Fruit fly (Drosophila melanogaster) whole organism, embryonic: ENCODE results near the gene Dred.

Experiments used
- Antp ChIP-seq: fragments of 200-800 bp; sonication (Bioruptor generic); optimal IDR thresholded peaks from 3 replicates; lab custom pipeline; 2016; ENCODE audit warnings: missing biosample characterization, missing genetic modification characterization
- Atf3 ChIP-seq: fragments of 200-800 bp; sonication (Bioruptor generic); optimal IDR thresholded peaks from 3 replicates; lab custom pipeline; 2016; ENCODE audit warnings: missing biosample characterization, missing genetic modification characterization
- CG1024 ChIP-seq: fragments of 200-800 bp; sonication (Bioruptor generic); IDR thresholded peaks from 2 replicates; pipeline ENCODE4 v1.3.6; 2022; ENCODE audit warnings: missing biosample characterization, missing genetic modification characterization
- CG10431 ChIP-seq: fragments of 200-800 bp; sonication (Bioruptor generic); optimal IDR thresholded peaks from 3 replicates; lab custom pipeline; 2018; ENCODE audit warnings: missing biosample characterization, mild to moderate bottlenecking, missing genetic modification characterization
- CG10543 ChIP-seq: fragments of 200-800 bp; sonication (Bioruptor generic); optimal IDR thresholded peaks from 3 replicates; lab custom pipeline; 2017; ENCODE audit warnings: missing biosample characterization, mild to moderate bottlenecking, missing genetic modification characterization, moderate library complexity
- CG12299 ChIP-seq: fragments of 200-800 bp; sonication (Bioruptor generic); optimal IDR thresholded peaks from 2 replicates; lab custom pipeline; 2018; ENCODE audit warnings: missing biosample characterization, mild to moderate bottlenecking, missing genetic modification characterization
- CG13287 ChIP-seq: fragments of 200-800 bp; sonication (Bioruptor generic); IDR thresholded peaks from 2 replicates; pipeline ENCODE4 v1.3.6; 2022; ENCODE audit warnings: missing biosample characterization, missing genetic modification characterization; ENCODE audit not compliant: partially characterized antibody
- CG17385 ChIP-seq: fragments of 200-800 bp; sonication (Bioruptor generic); optimal IDR thresholded peaks from 3 replicates; lab custom pipeline; 2018; ENCODE audit warnings: missing biosample characterization, mild to moderate bottlenecking, missing genetic modification characterization
- CG18599 ChIP-seq: fragments of 200-800 bp; sonication (Bioruptor generic); optimal IDR thresholded peaks from 3 replicates; lab custom pipeline; 2017; ENCODE audit warnings: missing biosample characterization, missing genetic modification characterization, mild to moderate bottlenecking, moderate library complexity, missing genetic modification reagents
- CG2199 ChIP-seq: fragments of 200-800 bp; sonication (Bioruptor generic); IDR thresholded peaks from 3 replicates; pipeline ENCODE4 v1.3.6; 2022; ENCODE audit warnings: missing biosample characterization, missing genetic modification characterization
- CG2202 ChIP-seq: fragments of 200-800 bp; sonication (Bioruptor generic); optimal IDR thresholded peaks from 2 replicates; lab custom pipeline; 2018; ENCODE audit warnings: missing biosample characterization, mild to moderate bottlenecking, missing genetic modification characterization
- CG30020 ChIP-seq: fragments of 200-800 bp; optimal IDR thresholded peaks from 2 replicates; lab custom pipeline; 2019; ENCODE audit warnings: missing biosample characterization, mild to moderate bottlenecking, missing genetic modification characterization, moderate library complexity
- CG33557 ChIP-seq: fragments of 200-800 bp; sonication (Bioruptor generic); optimal IDR thresholded peaks from 2 replicates; lab custom pipeline; 2019; ENCODE audit warnings: missing biosample characterization, mild to moderate bottlenecking, missing genetic modification characterization, moderate library complexity
- CG5953 ChIP-seq: fragments of 200-800 bp; sonication (Bioruptor generic); IDR thresholded peaks from 2 replicates; pipeline ENCODE4 v1.3.6; 2022; ENCODE audit warnings: missing biosample characterization, missing genetic modification characterization
- CG9609 ChIP-seq: fragments of 200-800 bp; sonication (Bioruptor generic); optimal IDR thresholded peaks from 3 replicates; lab custom pipeline; 2016; ENCODE audit warnings: missing biosample characterization, missing genetic modification characterization
- Dbx ChIP-seq: fragments of 200-800 bp; sonication (Bioruptor generic); IDR thresholded peaks from 3 replicates; pipeline ENCODE4 v1.3.6; 2022; ENCODE audit warnings: missing biosample characterization, missing genetic modification characterization
- Dip3 ChIP-seq: fragments of 200-800 bp; sonication (Bioruptor generic); optimal IDR thresholded peaks from 3 replicates; lab custom pipeline; 2016; ENCODE audit warnings: missing biosample characterization, missing genetic modification characterization
- Dll ChIP-seq: fragments of 200-800 bp; sonication (Bioruptor generic); IDR thresholded peaks from 4 replicates; pipeline ENCODE4 v1.3.6; 2022; ENCODE audit warnings: missing biosample characterization, missing genetic modification characterization; ENCODE audit not compliant: partially characterized antibody
- E2f1 ChIP-seq: fragments of 200-800 bp; sonication (Bioruptor generic); IDR thresholded peaks from 2 replicates; pipeline ENCODE4 v1.3.6; 2022; ENCODE audit warnings: missing biosample characterization, missing genetic modification characterization
- Fer1 ChIP-seq: fragments of 200-800 bp; sonication (Bioruptor generic); optimal IDR thresholded peaks from 2 replicates; lab custom pipeline; 2017; ENCODE audit warnings: missing biosample characterization, mild to moderate bottlenecking, missing genetic modification characterization
- Fer2 ChIP-seq: fragments of 200-800 bp; sonication (Bioruptor generic); optimal IDR thresholded peaks from 2 replicates; lab custom pipeline; 2018; ENCODE audit warnings: missing biosample characterization, mild to moderate bottlenecking, missing genetic modification characterization, moderate library complexity
- HLH3B ChIP-seq: fragments of 200-800 bp; sonication (Bioruptor generic); IDR thresholded peaks from 2 replicates; pipeline ENCODE4 v1.3.6; 2022; ENCODE audit warnings: missing biosample characterization, missing genetic modification characterization
- HmgZ ChIP-seq: fragments of 200-800 bp; sonication (Bioruptor generic); optimal IDR thresholded peaks from 2 replicates; lab custom pipeline; 2018; ENCODE audit warnings: missing biosample characterization, mild to moderate bottlenecking, missing genetic modification characterization
- Hsf ChIP-seq: fragments of 200-800 bp; sonication (Bioruptor generic); optimal IDR thresholded peaks from 3 replicates; lab custom pipeline; 2016; ENCODE audit warnings: missing biosample characterization, missing genetic modification characterization
- MESR4 ChIP-seq: fragments of 200-800 bp; sonication (Bioruptor generic); optimal IDR thresholded peaks from 2 replicates; lab custom pipeline; 2018; ENCODE audit warnings: missing biosample characterization, mild to moderate bottlenecking, missing genetic modification characterization, moderate library complexity
- NC2α ChIP-seq: fragments of 200-800 bp; sonication (Bioruptor generic); optimal IDR thresholded peaks from 2 replicates; lab custom pipeline; 2016; ENCODE audit warnings: missing biosample characterization, missing genetic modification characterization
- Oaz ChIP-seq: fragments of 200-800 bp; sonication (Bioruptor generic); IDR thresholded peaks from 2 replicates; pipeline ENCODE4 v1.3.6; 2022; ENCODE audit warnings: missing biosample characterization, missing genetic modification characterization
- Pdp1 ChIP-seq, 2 experiments: fragments of 200-800 bp; sonication (Bioruptor generic); optimal IDR thresholded peaks; 3 replicates each; lab custom pipeline; 2016; ENCODE audit warnings: missing biosample characterization in 2 of 2, missing genetic modification characterization in 2 of 2, mild to moderate bottlenecking in 1 of 2, moderate library complexity in 1 of 2
- Ptx1 ChIP-seq: fragments of 200-800 bp; sonication (Bioruptor generic); IDR thresholded peaks from 2 replicates; pipeline ENCODE4 v1.3.6; 2022; ENCODE audit warnings: missing biosample characterization, missing genetic modification characterization
- Six4 ChIP-seq: fragments of 200-800 bp; sonication (Bioruptor generic); optimal IDR thresholded peaks from 2 replicates; lab custom pipeline; 2016; ENCODE audit warnings: missing biosample characterization, missing genetic modification characterization
- TFAM ChIP-seq: fragments of 200-800 bp; sonication (Bioruptor generic); optimal IDR thresholded peaks from 2 replicates; lab custom pipeline; 2017; ENCODE audit warnings: missing biosample characterization, missing genetic modification characterization, inconsistent platforms
- Trl ChIP-seq, 3 experiments: fragments of >200 bp in 2 of 3; fragments of 200-800 bp in 1 of 3; sonication (Bioruptor generic) in 1 of 3; optimal IDR thresholded peaks; 2 replicates in 1 of 3; 3 replicates in 2 of 3; lab custom pipeline; 2016 to 2017; ENCODE audit warnings: missing biosample characterization in 1 of 3, missing genetic modification characterization in 1 of 3
- amos ChIP-seq: fragments of 200-800 bp; sonication (Bioruptor generic); IDR thresholded peaks from 2 replicates; pipeline ENCODE4 v1.3.6; 2022; ENCODE audit warnings: missing biosample characterization, missing genetic modification characterization; ENCODE audit not compliant: partially characterized antibody
- danr ChIP-seq: fragments of 200-800 bp; sonication (Bioruptor generic); IDR thresholded peaks from 2 replicates; pipeline ENCODE4 v1.3.6; 2022; ENCODE audit warnings: missing biosample characterization, missing genetic modification characterization
- emc ChIP-seq: fragments of 200-800 bp; sonication (Bioruptor generic); optimal IDR thresholded peaks from 2 replicates; lab custom pipeline; 2016; ENCODE audit warnings: missing biosample characterization, missing genetic modification characterization
- fd102C ChIP-seq: fragments of 200-800 bp; sonication (Bioruptor generic); optimal IDR thresholded peaks from 2 replicates; lab custom pipeline; 2018; ENCODE audit warnings: missing biosample characterization, mild to moderate bottlenecking, missing genetic modification characterization, moderate library complexity
- fd3F ChIP-seq: fragments of 200-800 bp; sonication (Bioruptor generic); optimal IDR thresholded peaks from 2 replicates; lab custom pipeline; 2018; ENCODE audit warnings: missing biosample characterization, mild to moderate bottlenecking, missing genetic modification characterization, moderate library complexity
- fru ChIP-seq: fragments of >200 bp; optimal IDR thresholded peaks from 2 replicates; lab custom pipeline; 2017
- ken ChIP-seq: fragments of 200-800 bp; sonication (Bioruptor generic); IDR thresholded peaks from 3 replicates; pipeline ENCODE4 v1.3.6; 2022; ENCODE audit warnings: missing biosample characterization, missing genetic modification characterization
- lola ChIP-seq, 3 experiments: fragments of >200 bp in 2 of 3; fragments of 200-800 bp in 1 of 3; sonication (Bioruptor generic) in 1 of 3; optimal IDR thresholded peaks; 2 replicates each; lab custom pipeline; 2017 to 2019; ENCODE audit warnings: missing biosample characterization in 3 of 3, missing genetic modification characterization in 3 of 3, mild to moderate bottlenecking in 1 of 3, moderate library complexity in 1 of 3
- oc ChIP-seq: fragments of 200-800 bp; sonication (Bioruptor generic); optimal IDR thresholded peaks from 2 replicates; lab custom pipeline; 2018; ENCODE audit warnings: missing biosample characterization, mild to moderate bottlenecking, missing genetic modification characterization, moderate library complexity
- pho ChIP-seq: fragments of 200-800 bp; sonication (Bioruptor generic); optimal IDR thresholded peaks from 2 replicates; lab custom pipeline; 2016; ENCODE audit warnings: missing biosample characterization, missing genetic modification characterization
- sd ChIP-seq: fragments of 200-800 bp; sonication (Bioruptor generic); optimal IDR thresholded peaks from 3 replicates; lab custom pipeline; 2018; ENCODE audit warnings: missing biosample characterization, mild to moderate bottlenecking, missing genetic modification characterization, moderate library complexity
- sens ChIP-seq: fragments of 200-800 bp; sonication (Bioruptor generic); peaks from one replicate; lab custom pipeline; 2016; ENCODE audit warnings: missing biosample characterization, missing genetic modification characterization
- seq ChIP-seq: fragments of 200-800 bp; sonication (Bioruptor generic); IDR thresholded peaks from 2 replicates; pipeline ENCODE4 v1.3.6; 2022; ENCODE audit warnings: missing biosample characterization, missing genetic modification characterization
- sob ChIP-seq: fragments of 200-800 bp; sonication (Bioruptor generic); IDR thresholded peaks from 2 replicates; pipeline ENCODE4 v1.3.6; 2022; ENCODE audit warnings: missing biosample characterization, missing genetic modification characterization
- stc ChIP-seq: fragments of 200-800 bp; sonication (Bioruptor generic); IDR thresholded peaks from 2 replicates; pipeline ENCODE4 v1.3.6; 2022; ENCODE audit warnings: missing biosample characterization, missing genetic modification characterization
- tna ChIP-seq: fragments of 200-800 bp; sonication (Bioruptor generic); IDR thresholded peaks from 2 replicates; pipeline ENCODE4 v1.3.6; 2022; ENCODE audit warnings: missing biosample characterization, missing genetic modification characterization; ENCODE audit not compliant: partially characterized antibody
- vnd ChIP-seq: fragments of 200-800 bp; sonication (Bioruptor generic); IDR thresholded peaks from 3 replicates; pipeline ENCODE4 v1.3.6; 2022; ENCODE audit warnings: missing biosample characterization, missing genetic modification characterization; ENCODE audit not compliant: partially characterized antibody
- zf30C ChIP-seq: fragments of 200-800 bp; sonication (Bioruptor generic); optimal IDR thresholded peaks from 3 replicates; lab custom pipeline; 2018; ENCODE audit warnings: missing biosample characterization, mild to moderate bottlenecking, missing genetic modification characterization

Gene Dred

DNA sequence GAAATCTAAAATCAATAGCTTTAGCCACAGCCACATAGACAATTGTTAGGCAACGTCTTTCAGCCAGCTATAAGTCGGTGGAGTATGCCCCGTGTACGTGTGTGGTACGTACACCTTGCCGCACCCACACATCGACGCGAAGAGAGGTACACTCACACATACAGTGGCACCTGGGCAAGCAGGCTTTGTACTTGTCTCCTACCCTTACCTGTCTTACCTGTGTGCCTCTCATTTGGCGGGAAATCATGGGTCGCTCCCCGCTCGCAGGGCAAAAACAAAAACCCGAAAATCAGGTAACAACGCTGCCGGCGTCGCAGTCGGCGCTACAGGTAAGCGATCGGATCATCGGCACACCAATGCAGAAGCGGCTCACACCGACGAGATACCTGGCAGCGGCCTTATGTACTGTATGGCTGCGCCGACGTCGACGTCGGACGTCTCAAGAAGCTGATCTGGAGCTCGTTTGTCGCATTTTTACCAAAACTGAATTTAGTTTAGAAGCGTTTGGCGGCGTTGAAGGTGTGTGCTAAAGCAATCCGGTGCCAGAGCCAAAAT, 18.2 kb upstream of the Dred start (continued):
- TF ChIP-seq CG1024 (GFP tag; lab: Robert Waterston, UW) = no peak
- TF ChIP-seq zf30C = peak; percentile 17
- no peak for TF ChIP-seq Six4 (GFP tag; lab: Kevin White, UChicago)
- no peak for TF ChIP-seq fru
- no peak; the same call in 1 of the 2 replicates for TF ChIP-seq CG13287
- TF ChIP-seq TFAM = no peak
- TF ChIP-seq fd3F = no peak
- no peak for TF ChIP-seq HmgZ
- no peak for TF ChIP-seq NC2α
- no peak for TF ChIP-seq sob
- TF ChIP-seq ken (GFP tag; lab: Robert Waterston, UW) = no peak
- no peak for TF ChIP-seq pho (GFP tag; lab: Kevin White, UChicago)
- no peak for TF ChIP-seq Dip3 (GFP tag; lab: Kevin White, UChicago)
- no peak for TF ChIP-seq Ptx1 (GFP tag; lab: Robert Waterston, UW)
- no peak for TF ChIP-seq CG12299 (tag; lab: Kevin White, UChicago)
- no peak for TF ChIP-seq vnd (GFP tag; lab: Robert Waterston, UW)
- TF ChIP-seq emc (GFP tag; lab: Kevin White, UChicago) = no peak
- TF ChIP-seq Antp (GFP tag; lab: Kevin White, UChicago) = no peak
- no peak for TF ChIP-seq Dll
- TF ChIP-seq Dbx (GFP tag; lab: Robert Waterston, UW) = no peak
- TF ChIP-seq stc (GFP tag; lab: Robert Waterston, UW) = no peak
- no peak for TF ChIP-seq lola (GFP tag; optimal IDR thresholded peaks at IDR 0.05; lab: Kevin White, UChicago)
- TF ChIP-seq Atf3 = no peak
- no peak for TF ChIP-seq CG18599 (GFP tag; lab: Kevin White, UChicago)
- no peak for TF ChIP-seq seq
- no peak for TF ChIP-seq Fer1 (GFP tag; lab: Kevin White, UChicago)
- no peak for TF ChIP-seq MESR4 (GFP tag; lab: Kevin White, UChicago)
- no peak for TF ChIP-seq fd102C
- no peak for TF ChIP-seq tna (GFP tag; lab: Robert Waterston, UW)
- peak; percentile 11 for TF ChIP-seq sens
- TF ChIP-seq Oaz (GFP tag; lab: Robert Waterston, UW) = no peak
- TF ChIP-seq danr (GFP tag; lab: Robert Waterston, UW) = no peak
- TF ChIP-seq sd (tag; lab: Kevin White, UChicago) = peak; percentile 34
- no peak for TF ChIP-seq Fer2 (tag; lab: Kevin White, UChicago)
- TF ChIP-seq amos = no peak
- TF ChIP-seq CG2199 (GFP tag; lab: Robert Waterston, UW) = peak; percentile 44; the same call in 1 of the 3 replicates
- no peak for TF ChIP-seq Hsf (GFP tag; lab: Kevin White, UChicago)
- no peak for TF ChIP-seq CG2202 (tag; lab: Kevin White, UChicago)
- no peak for TF ChIP-seq CG10543 (GFP tag; lab: Kevin White, UChicago)
- TF ChIP-seq Trl (optimal IDR thresholded peaks at IDR 0.05; lab: Kevin White, UChicago) = peak; percentile 16 to 34
- no peak for TF ChIP-seq Trl (GFP tag; optimal IDR thresholded peaks at IDR 0.05; lab: Kevin White, UChicago)
- no peak for TF ChIP-seq CG5953 (GFP tag; lab: Robert Waterston, UW)
- TF ChIP-seq oc (tag; lab: Kevin White, UChicago) = peak; percentile 40
- no peak for TF ChIP-seq CG30020
- peak in 1 of 2 experiments; percentile 55 for TF ChIP-seq Pdp1 (GFP tag; optimal IDR thresholded peaks at IDR 0.05; lab: Kevin White, UChicago)
- TF ChIP-seq CG33557 (GFP tag; lab: Kevin White, UChicago) = no peak
- TF ChIP-seq E2f1 (GFP tag; lab: Robert Waterston, UW) = peak; percentile 33; the same call in 1 of the 2 replicates
- TF ChIP-seq CG17385 (GFP tag; lab: Kevin White, UChicago) = no peak
- no peak for TF ChIP-seq CG9609 (GFP tag; lab: Kevin White, UChicago)
- TF ChIP-seq HLH3B (GFP tag; lab: Robert Waterston, UW) = no peak
- TF ChIP-seq CG10431 (GFP tag; lab: Kevin White, UChicago) = no peak
